Worm (Caenorhabditis elegans) whole organism, L2 larva: ENCODE data around the gene K01A6.7.

Experiments used
- dmd-4 ChIP-seq: sonication (generic microtip); optimal IDR thresholded peaks from 2 replicates; lab custom pipeline; 2017; ENCODE audit warnings: missing biosample characterization, missing genetic modification characterization
- egl-27 ChIP-seq: sonication (generic microtip); optimal IDR thresholded peaks from 3 replicates; lab custom pipeline; 2017; ENCODE audit warnings: missing biosample characterization, missing genetic modification reagents, missing genetic modification characterization

DNA sequence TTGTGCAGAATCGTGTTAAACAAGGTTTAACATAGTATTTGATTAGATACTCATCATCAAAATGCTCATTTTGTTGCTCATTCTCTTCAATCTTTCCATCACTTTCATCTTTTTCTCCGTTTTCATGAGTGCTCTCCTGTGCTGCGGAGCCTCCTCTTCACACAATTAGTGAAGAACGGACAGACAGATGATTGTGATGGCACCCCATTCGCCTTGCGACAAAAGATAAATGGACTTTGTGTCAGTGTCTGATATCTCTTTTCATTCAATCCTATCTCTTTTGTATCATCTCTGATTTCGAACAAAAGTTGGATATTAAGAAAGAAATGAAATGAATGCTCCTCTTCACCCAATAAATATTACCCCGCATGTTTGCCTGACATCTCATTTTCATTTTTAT, 28.0 kb downstream of the K01A6.7 start:
- TF ChIP-seq egl-27 (tag; lab: Kevin White, UChicago): no peak
- no peak for TF ChIP-seq dmd-4 (tag; lab: Kevin White, UChicago)
